Worm (Caenorhabditis elegans) whole organism, midembryonic: ENCODE measurements around the gene nhr-131.

Experiments used
- T22C8.4 ChIP-seq: fragments of 200-800 bp; sonication (Bioruptor generic); IDR thresholded peaks from 2 replicates; pipeline ENCODE4 v1.3.6; 2022; ENCODE audit warnings: missing genetic modification characterization, missing compliant biosample characterization
- cog-1 ChIP-seq: sonication (generic microtip); optimal IDR thresholded peaks from 2 replicates; lab custom pipeline; 2016; ENCODE audit warnings: missing genetic modification characterization, missing compliant biosample characterization
- flt-1 ChIP-seq: fragments of 200-800 bp; sonication (Bioruptor generic); IDR thresholded peaks from 2 replicates; pipeline ENCODE4 v1.3.6; 2022; ENCODE audit warnings: missing genetic modification characterization, missing compliant biosample characterization
- klf-2 ChIP-seq: fragments of 200-800 bp; sonication (Bioruptor generic); conservative IDR thresholded peaks from 2 replicates; pipeline ENCODE4 v1.3.6; 2022; ENCODE audit warnings: missing genetic modification reagents, missing genetic modification characterization, missing compliant biosample characterization
- med-1 ChIP-seq: sonication (generic microtip); optimal IDR thresholded peaks from 2 replicates; lab custom pipeline; 2017; ENCODE audit warnings: missing genetic modification characterization, mild to moderate bottlenecking, missing compliant biosample characterization, antibody characterized with exemption, missing genetic modification reagents; ENCODE audit not compliant: insufficient read depth
- ref-1 ChIP-seq: fragments of 200-800 bp; sonication (Bioruptor generic); conservative IDR thresholded peaks from 2 replicates; pipeline ENCODE4 v1.3.6; 2022; ENCODE audit warnings: missing genetic modification reagents, missing genetic modification characterization, missing compliant biosample characterization
- ztf-23 ChIP-seq: fragments of 200-800 bp; sonication (Bioruptor generic); IDR thresholded peaks from 2 replicates; pipeline ENCODE4 v1.3.6; 2022; ENCODE audit warnings: missing genetic modification reagents, missing genetic modification characterization, missing compliant biosample characterization
- ztf-29 ChIP-seq: fragments of 200-800 bp; sonication (Bioruptor generic); IDR thresholded peaks from 2 replicates; pipeline ENCODE4 v1.3.6; 2022; ENCODE audit warnings: missing genetic modification reagents, missing genetic modification characterization, missing compliant biosample characterization

DNA sequence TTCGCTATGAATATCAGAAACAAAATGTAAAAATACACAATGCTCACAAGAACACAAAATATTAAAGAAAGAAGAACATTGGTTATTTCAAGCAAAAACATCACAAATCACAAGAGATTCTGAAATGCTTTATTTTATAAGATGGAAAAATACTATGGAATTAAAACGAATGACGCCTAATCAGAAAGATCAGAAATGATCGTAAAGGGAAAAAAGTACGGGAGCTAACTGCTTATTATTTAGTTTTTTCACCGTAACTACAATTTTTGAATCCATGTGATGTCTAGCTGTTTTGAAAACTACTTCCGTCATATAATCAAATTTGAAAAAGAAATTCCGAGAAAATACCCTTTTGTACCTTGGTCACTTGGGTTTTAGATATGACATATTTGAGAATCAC is 25.7 kb upstream of the nhr-131 start, which contains the start of gene srbc-57:
- TF ChIP-seq T22C8.4 (no peak), flt-1 (GFP tag; lab: Robert Waterston, UW) (no peak), med-1 (GFP tag; lab: Kevin White, UChicago) (no peak), ztf-23 (no peak), klf-2 (GFP tag; lab: Robert Waterston, UW) (no peak), ref-1 (GFP tag; lab: Robert Waterston, UW) (no peak), cog-1 (tag; lab: Kevin White, UChicago) (no peak), ztf-29 (GFP tag; lab: Robert Waterston, UW) (no peak)
